Worm (Caenorhabditis elegans) whole organism, L4/young adult: ENCODE measurements around the gene nex-1.

ENCODE experiments used
- W03F9.2 ChIP-seq: fragments of 150-350 bp; optimal IDR thresholded peaks from 2 replicates; lab custom pipeline; 2014; ENCODE audit warnings: missing biosample characterization, missing genetic modification characterization
- dao-5 ChIP-seq: sonication (generic microtip); optimal IDR thresholded peaks from 2 replicates; lab custom pipeline; 2016; ENCODE audit warnings: missing genotype, missing genetic modification characterization, moderate library complexity, missing compliant biosample characterization
- him-1 ChIP-seq: sonication (generic microtip); optimal IDR thresholded peaks from 2 replicates; lab custom pipeline; 2016; ENCODE audit warnings: missing genotype, missing genetic modification reagents, missing genetic modification characterization, missing compliant biosample characterization

nex-1 gene

DNA sequence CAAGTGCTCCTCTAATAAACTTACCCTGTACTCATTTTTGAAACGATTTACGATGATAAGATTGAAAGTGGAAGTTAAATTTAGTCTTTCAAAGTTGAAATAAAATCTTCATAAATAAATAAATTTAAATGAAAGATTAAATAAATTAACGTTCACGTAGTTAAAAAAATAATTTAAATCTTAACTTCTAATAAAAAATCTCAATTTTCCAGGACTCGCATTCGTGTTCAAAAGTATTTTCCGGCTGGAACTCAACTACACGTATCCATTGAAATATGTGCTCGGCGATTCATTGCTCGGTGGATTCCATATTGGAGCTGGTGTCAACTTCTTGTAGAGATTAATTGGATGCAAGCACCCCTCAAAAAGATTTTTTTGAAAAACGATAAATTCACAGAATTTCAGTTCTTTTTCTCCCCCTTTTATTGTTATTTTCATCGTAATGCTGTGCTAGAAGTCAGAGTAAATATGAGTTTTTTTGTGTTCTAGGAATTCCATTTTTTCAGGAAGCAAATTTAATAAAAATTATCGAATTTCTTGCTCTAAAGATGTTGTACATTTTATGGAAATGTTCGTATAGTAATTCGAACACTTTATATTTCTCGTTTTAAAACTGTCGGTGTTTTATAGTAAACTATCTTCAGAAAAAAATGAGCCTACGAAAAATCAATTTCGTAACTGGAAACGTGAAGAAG, 38.0 kb downstream of the nex-1 start, which contains the start of the genes C34E10.9 and hap-1:
Gene C34E10.9, minus strand, starts transcription at position 101 of the 695 bp plus-strand sequence.
Gene hap-1, plus strand, starts transcription at position 645 of the 695 bp plus-strand sequence.
- TF ChIP-seq dao-5 (no peak), him-1 (tag; lab: Kevin White, UChicago) (no peak), W03F9.2 (no peak)

DNA sequence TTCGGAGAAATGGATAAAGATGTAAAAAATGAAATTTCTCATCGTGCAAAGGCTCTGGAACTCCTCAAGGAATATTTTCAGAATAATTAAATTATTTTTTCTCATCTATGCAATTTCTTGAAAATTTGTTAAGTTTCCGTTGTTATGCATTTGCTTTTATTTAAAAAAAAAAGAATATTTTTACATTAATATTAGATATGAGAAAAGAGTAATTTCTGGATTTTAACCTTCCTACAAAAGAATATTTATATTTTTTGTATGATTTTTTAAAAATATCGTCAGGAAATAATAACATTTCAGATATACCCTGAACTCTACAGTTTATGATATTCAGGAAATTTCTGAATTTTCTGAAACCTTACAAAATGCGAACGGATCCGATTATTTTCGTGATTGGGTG, 39.4 kb downstream of the nex-1 start, which contains the start of gene gro-1:
Gene gro-1, plus strand, starts transcription at position 301 of the 400 bp plus-strand sequence.
- no peak for TF ChIP-seq dao-5
- TF ChIP-seq him-1 (tag; lab: Kevin White, UChicago), result no peak
- no peak for TF ChIP-seq W03F9.2

DNA sequence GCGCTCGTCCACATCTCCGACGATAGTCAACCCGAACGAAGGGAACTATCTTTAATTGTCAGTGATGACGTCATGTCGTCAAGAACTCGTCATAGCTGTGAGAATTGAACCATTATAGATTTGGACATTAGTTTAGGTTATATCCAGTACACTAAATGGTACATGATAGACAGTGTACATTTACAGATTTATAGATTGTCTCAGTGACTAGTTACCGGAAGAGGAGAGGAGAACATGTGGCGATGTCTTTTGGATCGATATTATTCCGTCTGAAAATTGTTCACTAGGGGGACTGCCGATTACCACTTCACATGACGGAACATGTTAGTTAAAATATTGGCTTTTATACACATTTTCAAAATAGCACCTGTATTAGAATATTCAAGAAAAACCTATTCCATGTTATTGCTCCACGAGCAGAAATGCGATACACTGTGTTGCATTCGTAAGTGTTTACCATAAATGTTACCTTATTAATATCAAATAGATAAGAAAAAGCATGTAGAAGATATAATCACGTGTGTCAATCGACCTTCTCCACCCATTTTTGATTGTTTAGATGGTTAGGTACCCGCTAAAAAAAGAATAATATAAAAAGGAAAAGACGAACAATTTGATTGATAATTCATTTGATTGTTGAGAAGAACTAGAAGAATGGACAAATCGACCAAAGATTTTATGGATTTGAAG, 41.9 kb downstream of the nex-1 start, which contains the start of gene ZC395.5:
Gene ZC395.5, plus strand, starts transcription at position 632 of the 690 bp plus-strand sequence.
- no peak for TF ChIP-seq him-1 (tag; lab: Kevin White, UChicago)
- no peak for TF ChIP-seq dao-5
- no peak for TF ChIP-seq W03F9.2

DNA sequence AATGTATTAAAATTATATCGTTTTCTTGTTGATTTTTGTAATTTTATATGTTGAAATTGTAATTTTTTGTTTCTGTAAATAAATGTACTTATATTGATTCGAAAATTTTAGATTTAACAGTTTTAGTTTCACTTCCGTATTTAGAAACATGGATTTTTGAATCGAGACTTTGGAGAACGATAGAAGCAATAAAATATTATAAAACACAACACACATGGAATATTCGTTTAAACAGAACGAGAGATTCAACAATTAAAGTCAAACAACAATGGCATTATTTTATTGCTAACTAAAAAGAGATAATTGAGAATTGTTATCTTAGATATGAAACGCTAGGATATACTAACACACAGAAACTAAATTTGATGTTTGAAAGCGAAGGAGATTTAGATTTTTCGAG, 43.1 kb downstream of the nex-1 start:
- no peak for TF ChIP-seq dao-5
- no peak for TF ChIP-seq W03F9.2
- TF ChIP-seq him-1 (tag; lab: Kevin White, UChicago), result no peak

DNA sequence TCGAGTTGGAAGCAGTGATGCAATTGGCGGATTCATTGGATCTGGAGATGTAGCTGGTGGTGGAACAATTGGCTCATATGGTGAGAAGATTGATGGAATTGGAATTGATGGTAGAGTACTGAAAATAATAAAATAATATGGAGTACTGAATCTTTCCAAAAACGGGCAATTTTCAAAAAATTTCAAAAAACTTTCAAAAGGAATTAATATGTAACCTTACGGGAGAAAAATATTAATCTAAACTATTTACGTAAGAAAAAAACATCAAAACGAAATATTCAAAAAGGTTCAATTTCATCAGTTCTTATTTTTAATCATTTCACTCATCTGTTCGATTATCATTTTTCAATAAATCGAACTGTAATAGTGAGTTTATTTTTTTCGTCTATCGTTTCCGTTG, 44.4 kb downstream of the nex-1 start, which contains the start of gene ZC395.4:
Gene ZC395.4, plus strand, starts transcription at position 301 of the 400 bp plus-strand sequence.
- TF ChIP-seq him-1 (tag; lab: Kevin White, UChicago) (no peak), dao-5 (no peak), W03F9.2 (no peak)

DNA sequence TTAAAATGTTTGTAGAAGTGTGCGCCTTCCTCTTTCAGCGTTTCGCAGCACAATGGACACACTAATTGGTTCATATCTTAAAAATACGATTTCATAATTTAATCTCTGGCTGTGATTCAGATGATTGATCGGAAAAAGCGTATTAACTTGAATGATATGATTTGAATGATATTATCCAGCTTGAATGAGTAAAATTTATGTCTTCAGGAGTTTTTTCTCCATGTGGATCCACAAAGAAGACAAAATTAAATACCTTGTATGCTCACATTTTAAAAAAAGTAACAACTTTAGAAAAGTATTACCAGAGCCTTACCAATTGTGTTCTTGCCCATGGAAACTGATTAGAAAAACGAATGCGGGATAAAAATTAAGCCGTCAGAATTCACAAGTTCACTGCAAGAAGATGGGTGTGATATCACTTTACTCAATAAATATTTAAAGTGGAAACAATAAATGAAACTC, 48.0 kb downstream of the nex-1 start, which contains the start of gene ztf-8:
Gene ztf-8, minus strand, starts transcription at position 76 of the 462 bp plus-strand sequence.
- TF ChIP-seq dao-5, result no peak
- no peak for TF ChIP-seq W03F9.2
- no peak for TF ChIP-seq him-1 (tag; lab: Kevin White, UChicago)

DNA sequence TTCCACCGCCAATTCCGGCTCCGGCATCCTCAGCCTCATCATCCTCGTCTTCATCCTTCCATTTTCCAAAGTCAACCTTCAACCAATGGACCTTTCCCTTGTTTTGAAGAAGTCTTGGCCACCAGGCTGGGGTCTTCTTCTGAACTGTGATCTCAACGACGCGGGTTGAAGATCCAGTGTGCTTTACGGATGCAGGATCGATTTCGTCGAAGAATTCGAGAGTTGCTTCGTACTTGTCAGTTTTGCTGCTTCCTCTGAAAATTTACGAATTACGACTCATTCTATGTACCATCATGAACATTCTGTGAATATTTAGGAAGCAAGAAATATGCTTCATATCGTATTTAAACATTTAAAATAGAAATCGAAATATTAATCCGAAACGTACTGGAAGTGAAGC, 48.8 kb downstream of the nex-1 start:
- no peak for TF ChIP-seq W03F9.2
- no peak for TF ChIP-seq dao-5
- no peak for TF ChIP-seq him-1 (tag; lab: Kevin White, UChicago)

DNA sequence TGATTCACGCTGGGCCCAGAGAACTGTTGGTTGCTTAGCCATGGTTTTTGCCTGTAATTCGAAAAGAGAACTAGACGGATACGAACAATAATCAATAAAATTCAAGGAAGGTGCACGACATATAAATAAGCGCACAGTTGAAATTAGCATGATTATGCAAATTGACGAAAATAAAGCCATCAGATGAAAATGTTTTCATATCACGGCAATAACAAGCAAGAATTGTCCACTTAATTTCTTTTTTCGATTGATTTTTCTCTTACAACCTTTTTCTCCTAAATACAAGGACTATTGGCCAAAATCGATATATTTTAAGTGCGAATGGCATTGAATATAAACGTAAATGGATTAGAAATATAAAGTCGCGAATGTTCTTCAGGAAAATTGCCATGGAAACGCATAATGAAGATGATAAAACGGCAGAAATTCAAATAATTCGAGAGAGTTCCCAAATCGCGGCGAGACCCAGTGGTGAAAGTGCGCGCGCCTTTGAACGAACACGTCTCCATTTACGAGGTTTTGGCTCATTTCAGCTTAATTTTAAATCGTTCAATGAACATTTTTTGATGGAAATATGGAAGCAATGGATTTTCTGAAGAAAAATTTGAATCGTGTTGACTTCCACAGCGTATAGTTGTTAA, 49.4 kb downstream of the nex-1 start, which contains the start of the genes daf-41 and toc-1:
Gene daf-41, minus strand, starts transcription at position 51 of the 641 bp plus-strand sequence.
Gene toc-1, plus strand, starts transcription at position 537 of the 641 bp plus-strand sequence.
- peak; percentile 75 for TF ChIP-seq W03F9.2
- TF ChIP-seq dao-5, result no peak
- no peak for TF ChIP-seq him-1 (tag; lab: Kevin White, UChicago)
